Fruit fly (Drosophila melanogaster): ENCODE results near the gene CG8132.
A peak's percentile ranks its signal among the peaks of the same experiment; 100 is the strongest.

CG8132 gene

dm6 chr3R:9370413-9370812 lies 30.9 kb upstream of the CG8132 start (continued):
- TF ChIP-seq CG5953 (GFP tag; IDR thresholded peaks at IDR 0.05) = 0 out of 2 replicates have a peak, but pooled peaks have one; percentile 8
- TF ChIP-seq C15 (GFP tag; IDR thresholded peaks at IDR 0.05) = no peak
- peak; percentile 54 for TF ChIP-seq tap (tag; optimal IDR thresholded peaks at IDR 0.05)
- peak; percentile 57; the same call in 2 of the 3 replicates for TF ChIP-seq CG14050 (GFP tag; IDR thresholded peaks at IDR 0.05)
- no peak for TF ChIP-seq CG42726 (GFP tag; IDR thresholded peaks at IDR 0.05; ENCODE audit: partially characterized antibody)
- 0 out of 4 replicates have a peak, but pooled peaks have one; percentile 29 for TF ChIP-seq chinmo (GFP tag; IDR thresholded peaks at IDR 0.05; ENCODE audit: partially characterized antibody)
- no peak for TF ChIP-seq Dp (GFP tag; optimal IDR thresholded peaks at IDR 0.05)
- TF ChIP-seq twi (tag; optimal IDR thresholded peaks at IDR 0.05) = no peak
- TF ChIP-seq lov (optimal IDR thresholded peaks at IDR 0.05) = no peak
- TF ChIP-seq lov (GFP tag; IDR thresholded peaks at IDR 0.05) = no peak
- no peak for TF ChIP-seq stwl (tag; optimal IDR thresholded peaks at IDR 0.05)
- no peak for TF ChIP-seq yki (optimal IDR thresholded peaks at IDR 0.05)
- TF ChIP-seq cad (GFP tag; optimal IDR thresholded peaks at IDR 0.05) = no peak
- no peak for TF ChIP-seq CG12236 (GFP tag; optimal IDR thresholded peaks at IDR 0.05)
- TF ChIP-seq CG13287 (GFP tag; IDR thresholded peaks at IDR 0.05; ENCODE audit: partially characterized antibody) = no peak
- TF ChIP-seq Ada2b (GFP tag; IDR thresholded peaks at IDR 0.05) = peak; percentile 69
- no peak for TF ChIP-seq gcm (GFP tag; optimal IDR thresholded peaks at IDR 0.05)
- TF ChIP-seq CG3163 (GFP tag; optimal IDR thresholded peaks at IDR 0.05) = peak; percentile 8
- TF ChIP-seq Deaf1 (tag; optimal IDR thresholded peaks at IDR 0.05) = no peak
- peak; percentile 67 for TF ChIP-seq lilli (GFP tag; optimal IDR thresholded peaks at IDR 0.05)
- peak; percentile 81 for TF ChIP-seq sens (GFP tag)
- no peak for TF ChIP-seq Optix (GFP tag; IDR thresholded peaks at IDR 0.05)
- TF ChIP-seq luna (GFP tag; optimal IDR thresholded peaks at IDR 0.05) = no peak
- TF ChIP-seq NK7.1 (GFP tag; optimal IDR thresholded peaks at IDR 0.05) = no peak
- no peak for TF ChIP-seq sim (GFP tag; IDR thresholded peaks at IDR 0.05)
- TF ChIP-seq CG12769 (tag; optimal IDR thresholded peaks at IDR 0.05) = peak; percentile 45
- peak; percentile 26 for TF ChIP-seq Chrac-16 (GFP tag; optimal IDR thresholded peaks at IDR 0.05)
- TF ChIP-seq tx (GFP tag; optimal IDR thresholded peaks at IDR 0.05) = no peak
- 0 out of 2 replicates have a peak, but pooled peaks have one; percentile 19 for TF ChIP-seq CG6272 (GFP tag; IDR thresholded peaks at IDR 0.05)
- 0 out of 4 replicates have a peak, but pooled peaks have one; percentile 3 for TF ChIP-seq Gug (GFP tag; IDR thresholded peaks at IDR 0.05)
- TF ChIP-seq danr (GFP tag; IDR thresholded peaks at IDR 0.05) = peak; percentile 31; the same call in 1 of the 2 replicates
- no peak for TF ChIP-seq rib (GFP tag; IDR thresholded peaks at IDR 0.05)
- TF ChIP-seq CG14014 (GFP tag; IDR thresholded peaks at IDR 0.05) = peak; percentile 46; the same call in 1 of the 2 replicates
- TF ChIP-seq psq (GFP tag; optimal IDR thresholded peaks at IDR 0.05) = no peak
- peak; percentile 69 for TF ChIP-seq CG9932 (GFP tag; IDR thresholded peaks at IDR 0.05)
- no peak for TF ChIP-seq Ets97D (GFP tag; optimal IDR thresholded peaks at IDR 0.05)
- no peak for TF ChIP-seq mirr (GFP tag; optimal IDR thresholded peaks at IDR 0.05)
- peak in 1 of 2 experiments; percentile 26 for TF ChIP-seq chif (GFP tag; optimal IDR thresholded peaks at IDR 0.05)
- peak; percentile 57 for TF ChIP-seq HHEX (GFP tag; optimal IDR thresholded peaks at IDR 0.05)
- peak; percentile 2 for TF ChIP-seq Myb (GFP tag; optimal IDR thresholded peaks at IDR 0.05)
- TF ChIP-seq gro (GFP tag; optimal IDR thresholded peaks at IDR 0.05) = peak; percentile 51
- no peak for TF ChIP-seq peb (GFP tag; IDR thresholded peaks at IDR 0.05)
- TF ChIP-seq usp (GFP tag; optimal IDR thresholded peaks at IDR 0.05) = no peak
- TF ChIP-seq CrebB (tag; optimal IDR thresholded peaks at IDR 0.05) = no peak
- TF ChIP-seq zf30C (GFP tag; optimal IDR thresholded peaks at IDR 0.05) = no peak
- no peak for TF ChIP-seq Doc2 (GFP tag; IDR thresholded peaks at IDR 0.05)
- TF ChIP-seq ranshi (GFP tag; IDR thresholded peaks at IDR 0.05) = peak; percentile 51; the same call in 1 of the 2 replicates
- no peak for TF ChIP-seq CG16863 (GFP tag; optimal IDR thresholded peaks at IDR 0.05)
- TF ChIP-seq ftz-f1 (GFP tag; optimal IDR thresholded peaks at IDR 0.05) = no peak
- peak; percentile 62 for TF ChIP-seq Xbp1 (GFP tag; optimal IDR thresholded peaks at IDR 0.05)
- no peak for TF ChIP-seq Usf (GFP tag; optimal IDR thresholded peaks at IDR 0.05)
- no peak for TF ChIP-seq sens-2 (GFP tag; IDR thresholded peaks at IDR 0.05)
- TF ChIP-seq grn (GFP tag; optimal IDR thresholded peaks at IDR 0.05) = no peak
